Fruit fly (Drosophila melanogaster) whole organism, embryonic: Measurements from ENCODE around the gene Sar1.

Experiments used
- Antp ChIP-seq: fragments of 200-800 bp; sonication (Bioruptor generic); optimal IDR thresholded peaks from 3 replicates; lab custom pipeline; 2016; ENCODE audit warnings: missing biosample characterization, missing genetic modification characterization
- Atf-2 ChIP-seq: fragments of 200-800 bp; sonication (Bioruptor generic); optimal IDR thresholded peaks from 2 replicates; lab custom pipeline; 2016; ENCODE audit warnings: missing biosample characterization, missing genetic modification characterization
- Blimp-1 ChIP-seq: fragments of 200-800 bp; sonication (Bioruptor generic); optimal IDR thresholded peaks from 3 replicates; lab custom pipeline; 2018; ENCODE audit warnings: missing biosample characterization, missing genetic modification characterization, mild to moderate bottlenecking, moderate library complexity, missing genetic modification reagents
- CG15514 ChIP-seq: fragments of 200-800 bp; sonication (Bioruptor generic); optimal IDR thresholded peaks from 3 replicates; lab custom pipeline; 2017; ENCODE audit warnings: missing biosample characterization, missing genetic modification characterization, mild to moderate bottlenecking, moderate library complexity, missing genetic modification reagents
- CG17385 ChIP-seq: fragments of 200-800 bp; sonication (Bioruptor generic); optimal IDR thresholded peaks from 3 replicates; lab custom pipeline; 2018; ENCODE audit warnings: missing biosample characterization, mild to moderate bottlenecking, missing genetic modification characterization
- CG1792 ChIP-seq: fragments of 200-800 bp; sonication (Bioruptor generic); optimal IDR thresholded peaks from 2 replicates; lab custom pipeline; 2016; ENCODE audit warnings: missing biosample characterization, missing genetic modification characterization
- CG18599 ChIP-seq: fragments of 200-800 bp; sonication (Bioruptor generic); optimal IDR thresholded peaks from 3 replicates; lab custom pipeline; 2017; ENCODE audit warnings: missing biosample characterization, missing genetic modification characterization, mild to moderate bottlenecking, moderate library complexity, missing genetic modification reagents
- CG6683 ChIP-seq: fragments of 200-800 bp; sonication (Bioruptor generic); optimal IDR thresholded peaks from 2 replicates; lab custom pipeline; 2017; ENCODE audit warnings: missing biosample characterization, mild to moderate bottlenecking, missing genetic modification characterization, missing genetic modification reagents
- CG7928 ChIP-seq: fragments of 200-800 bp; sonication (Bioruptor generic); optimal IDR thresholded peaks from 2 replicates; lab custom pipeline; 2017; ENCODE audit warnings: missing biosample characterization, mild to moderate bottlenecking, missing genetic modification characterization
- CG8359 ChIP-seq: fragments of 200-800 bp; sonication (Bioruptor generic); optimal IDR thresholded peaks from 2 replicates; lab custom pipeline; 2017; ENCODE audit warnings: missing biosample characterization, mild to moderate bottlenecking, missing genetic modification characterization, borderline replicate concordance
- CG9727 ChIP-seq: fragments of 200-800 bp; sonication (Bioruptor generic); optimal IDR thresholded peaks from 3 replicates; lab custom pipeline; 2017; ENCODE audit warnings: missing biosample characterization, mild to moderate bottlenecking, missing genetic modification characterization
- CG9876 ChIP-seq: fragments of 200-800 bp; sonication (Bioruptor generic); optimal IDR thresholded peaks from 2 replicates; lab custom pipeline; 2016; ENCODE audit warnings: missing biosample characterization, missing genetic modification characterization
- Camta ChIP-seq: fragments of 200-800 bp; sonication (Bioruptor generic); optimal IDR thresholded peaks from 2 replicates; lab custom pipeline; 2016; ENCODE audit warnings: missing biosample characterization, missing genetic modification characterization
- Dfd ChIP-seq, 2 experiments: fragments of >200 bp; optimal IDR thresholded peaks; 2 replicates each; lab custom pipeline; 2017; ENCODE audit warnings: missing biosample characterization in 2 of 2, missing genetic modification characterization in 2 of 2
- Lhr ChIP-seq: fragments of 200-800 bp; sonication (Bioruptor generic); optimal IDR thresholded peaks from 3 replicates; lab custom pipeline; 2017; ENCODE audit warnings: mild to moderate bottlenecking, missing biosample characterization, missing genetic modification reagents, missing genetic modification characterization
- MBD-R2 ChIP-seq: fragments of 200-800 bp; sonication (Bioruptor generic); IDR thresholded peaks from 2 replicates; pipeline ENCODE4 v1.3.6; 2022; ENCODE audit warnings: missing biosample characterization, missing genetic modification characterization
- Meics ChIP-seq: fragments of 200-800 bp; sonication (Bioruptor generic); optimal IDR thresholded peaks from 2 replicates; lab custom pipeline; 2017; ENCODE audit warnings: missing biosample characterization, mild to moderate bottlenecking, missing genetic modification characterization
- PHDP ChIP-seq: fragments of 200-800 bp; sonication (Bioruptor generic); optimal IDR thresholded peaks from 3 replicates; lab custom pipeline; 2018; ENCODE audit warnings: missing biosample characterization, mild to moderate bottlenecking, missing genetic modification characterization, moderate library complexity
- Ptx1 ChIP-seq: fragments of 200-800 bp; sonication (Bioruptor generic); IDR thresholded peaks from 2 replicates; pipeline ENCODE4 v1.3.6; 2022; ENCODE audit warnings: missing biosample characterization, missing genetic modification characterization
- Sin3A ChIP-seq: fragments of >200 bp; optimal IDR thresholded peaks from 2 replicates; lab custom pipeline; 2018
- Xrp1 ChIP-seq: fragments of 200-800 bp; sonication (Bioruptor generic); IDR thresholded peaks from 2 replicates; pipeline ENCODE4 v1.3.6; 2022; ENCODE audit warnings: missing biosample characterization, missing genetic modification characterization
- ci ChIP-seq: fragments of 200-800 bp; sonication (Bioruptor generic); IDR thresholded peaks from 3 replicates; pipeline ENCODE4 v1.3.6; 2022; ENCODE audit warnings: missing biosample characterization, missing genetic modification characterization
- crc ChIP-seq: fragments of 200-800 bp; sonication (Bioruptor generic); optimal IDR thresholded peaks from 2 replicates; lab custom pipeline; 2016; ENCODE audit warnings: missing biosample characterization, missing genetic modification characterization
- dmrt99B ChIP-seq: fragments of 200-800 bp; sonication (Bioruptor generic); optimal IDR thresholded peaks from 2 replicates; lab custom pipeline; 2018; ENCODE audit warnings: missing biosample characterization, mild to moderate bottlenecking, missing genetic modification characterization, moderate library complexity
- dysf ChIP-seq: fragments of 200-800 bp; sonication (Bioruptor generic); IDR thresholded peaks from 3 replicates; pipeline ENCODE4 v1.3.6; 2022; ENCODE audit warnings: missing biosample characterization, missing genetic modification characterization
- ems ChIP-seq: fragments of 200-800 bp; sonication (Bioruptor generic); optimal IDR thresholded peaks from 3 replicates; lab custom pipeline; 2016; ENCODE audit warnings: missing biosample characterization, missing genetic modification characterization
- eyg ChIP-seq: fragments of 200-800 bp; sonication (Bioruptor generic); optimal IDR thresholded peaks from 3 replicates; lab custom pipeline; 2016; ENCODE audit warnings: missing biosample characterization, missing genetic modification characterization
- gcm ChIP-seq: fragments of 200-800 bp; sonication (Bioruptor generic); optimal IDR thresholded peaks from 2 replicates; lab custom pipeline; 2019; ENCODE audit warnings: missing biosample characterization, mild to moderate bottlenecking, missing genetic modification characterization, moderate library complexity
- gro ChIP-seq: fragments of 200-800 bp; sonication (Bioruptor generic); optimal IDR thresholded peaks from 2 replicates; lab custom pipeline; 2016; ENCODE audit warnings: missing biosample characterization, missing genetic modification characterization
- ind ChIP-seq: fragments of 200-800 bp; sonication (Bioruptor generic); optimal IDR thresholded peaks from 3 replicates; lab custom pipeline; 2016; ENCODE audit warnings: missing biosample characterization, missing genetic modification characterization
- maf-S ChIP-seq: fragments of 200-800 bp; sonication (Bioruptor generic); optimal IDR thresholded peaks from 2 replicates; lab custom pipeline; 2016; ENCODE audit warnings: missing biosample characterization, missing genetic modification characterization
- mam ChIP-seq: fragments of 200-800 bp; sonication (Bioruptor generic); optimal IDR thresholded peaks from 3 replicates; lab custom pipeline; 2016; ENCODE audit warnings: missing biosample characterization, missing genetic modification characterization
- nmo ChIP-seq: fragments of 200-800 bp; sonication (Bioruptor generic); optimal IDR thresholded peaks from 2 replicates; lab custom pipeline; 2018; ENCODE audit warnings: missing biosample characterization, mild to moderate bottlenecking, missing genetic modification characterization, moderate library complexity
- pan ChIP-seq, 4 experiments: fragments of >200 bp in 3 of 4; fragments of 200-800 bp in 1 of 4; sonication (Bioruptor generic) in 1 of 4; optimal IDR thresholded peaks in 3 of 4; IDR thresholded peaks in 1 of 4; 2 replicates each; pipeline versions ENCODE4 v1.3.6 to Lab custom; 2017 to 2022; ENCODE audit warnings: missing biosample characterization in 2 of 4, missing genetic modification characterization in 2 of 4, mixed read lengths in 1 of 4
- pros ChIP-seq: fragments of 200-800 bp; sonication (Bioruptor generic); optimal IDR thresholded peaks from 3 replicates; lab custom pipeline; 2019; ENCODE audit warnings: missing biosample characterization, mild to moderate bottlenecking, missing genetic modification characterization, moderate library complexity
- sens-2 ChIP-seq: fragments of 200-800 bp; sonication (Bioruptor generic); IDR thresholded peaks from 2 replicates; pipeline ENCODE4 v1.3.6; 2022; ENCODE audit warnings: missing biosample characterization, missing genetic modification characterization
- tap ChIP-seq: fragments of 200-800 bp; optimal IDR thresholded peaks from 3 replicates; lab custom pipeline; 2019; ENCODE audit warnings: missing biosample characterization, mild to moderate bottlenecking, missing genetic modification characterization, moderate library complexity
- tll ChIP-seq, 2 experiments: fragments of 200-800 bp in 1 of 2; fragments of >200 bp in 1 of 2; sonication (Bioruptor generic) in 1 of 2; optimal IDR thresholded peaks; 2 replicates each; lab custom pipeline; 2017 to 2019; ENCODE audit warnings: missing biosample characterization in 2 of 2, missing genetic modification characterization in 2 of 2, mild to moderate bottlenecking in 1 of 2, moderate library complexity in 1 of 2
- zfh1 ChIP-seq: fragments of 200-800 bp; sonication (Bioruptor generic); IDR thresholded peaks from 3 replicates; pipeline ENCODE4 v1.3.6; 2022; ENCODE audit warnings: missing biosample characterization, missing genetic modification characterization

The Sar1 gene

DNA sequence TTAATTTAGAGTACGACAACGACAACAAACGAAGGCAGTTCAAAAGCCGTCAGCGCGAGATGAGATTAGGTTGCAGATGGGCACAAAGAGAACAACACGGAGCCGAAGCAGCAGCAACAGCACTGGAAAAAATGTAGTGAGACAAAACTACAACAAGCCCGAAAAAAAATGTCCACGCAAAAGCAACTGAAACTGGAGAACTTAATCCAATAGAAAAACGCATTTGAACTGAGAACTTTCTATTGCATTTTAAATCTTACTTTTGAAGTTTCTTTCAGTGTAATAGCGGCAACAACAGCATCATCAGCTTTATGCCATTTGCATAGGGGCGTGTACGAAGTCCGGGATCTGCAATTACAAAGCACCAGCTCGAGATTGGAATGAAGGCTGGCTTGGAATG, 17.0 kb upstream of the Sar1 start (continued):
- TF ChIP-seq maf-S (GFP tag; lab: Kevin White, UChicago) (peak; percentile 1), ind (peak; percentile 8), mam (GFP tag; lab: Kevin White, UChicago) (peak; percentile 6), crc (GFP tag; lab: Kevin White, UChicago) (peak; percentile 9), zfh1 (GFP tag; lab: Robert Waterston, UW) (0 out of 3 replicates have a peak, but pooled peaks have one; percentile 32), Sin3A (lab: Kevin White, UChicago) (no peak), Antp (GFP tag; lab: Kevin White, UChicago) (peak; percentile 20), tap (no peak), dysf (GFP tag; lab: Robert Waterston, UW) (0 out of 3 replicates have a peak, but pooled peaks have one; percentile 48), Camta (GFP tag; lab: Kevin White, UChicago) (no peak), ci (0 out of 3 replicates have a peak, but pooled peaks have one; percentile 30), Meics (GFP tag; lab: Kevin White, UChicago) (no peak), Xrp1 (GFP tag; lab: Robert Waterston, UW) (peak; percentile 59), CG9727 (GFP tag; lab: Kevin White, UChicago) (peak; percentile 17), tll (GFP tag; optimal IDR thresholded peaks at IDR 0.05; lab: Kevin White, UChicago) (no peak), MBD-R2 (GFP tag; lab: Robert Waterston, UW) (no peak), nmo (peak; percentile 11), Ptx1 (GFP tag; lab: Robert Waterston, UW) (0 out of 2 replicates have a peak, but pooled peaks have one; percentile 14), CG18599 (GFP tag; lab: Kevin White, UChicago) (peak; percentile 41), sens-2 (GFP tag; lab: Robert Waterston, UW) (no peak), Lhr (no peak), CG15514 (GFP tag; lab: Kevin White, UChicago) (peak; percentile 1)

DNA sequence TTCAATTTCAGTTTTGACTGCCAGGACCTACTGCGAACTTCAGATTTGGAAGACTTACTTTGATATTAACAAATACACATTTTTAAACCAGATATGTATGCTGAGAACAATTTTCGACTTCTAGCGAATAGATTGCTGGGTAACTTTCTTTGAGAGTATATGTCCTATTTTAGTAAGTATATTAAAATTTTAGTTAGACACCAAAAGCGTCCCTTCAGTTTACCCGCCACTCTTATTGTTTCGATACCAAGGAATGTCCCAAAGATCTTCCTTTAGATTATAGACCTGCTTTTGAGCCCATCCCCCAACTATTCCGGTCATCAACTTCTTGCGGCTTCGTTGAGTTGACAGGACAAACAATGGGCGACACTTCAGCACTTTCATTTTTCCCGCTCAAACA, 16.3 kb upstream of the Sar1 start, which contains the start of gene CG5388:
Gene CG5388 (minus strand): TSS at position 101 of the 400 bp plus-strand sequence.
- no peak for TF ChIP-seq CG8359
- TF ChIP-seq dmrt99B (tag; lab: Kevin White, UChicago), result no peak
- no peak for TF ChIP-seq Blimp-1
- TF ChIP-seq gro, result no peak
- no peak for TF ChIP-seq CG6683 (GFP tag; lab: Kevin White, UChicago)
- no peak for TF ChIP-seq pros (GFP tag; lab: Kevin White, UChicago)
- TF ChIP-seq gcm (GFP tag; lab: Kevin White, UChicago), result no peak
- TF ChIP-seq pan (optimal IDR thresholded peaks at IDR 0.05; lab: Kevin White, UChicago), result no peak
- TF ChIP-seq pan (GFP tag; optimal IDR thresholded peaks at IDR 0.05 in 1 of 2, IDR thresholded peaks at IDR 0.05 in 1 of 2), result no peak
- no peak for TF ChIP-seq ems (GFP tag; lab: Kevin White, UChicago)
- no peak for TF ChIP-seq CG1792
- TF ChIP-seq eyg (GFP tag; lab: Kevin White, UChicago), result no peak
- TF ChIP-seq PHDP (tag; lab: Kevin White, UChicago), result no peak
- TF ChIP-seq CG7928, result no peak

DNA sequence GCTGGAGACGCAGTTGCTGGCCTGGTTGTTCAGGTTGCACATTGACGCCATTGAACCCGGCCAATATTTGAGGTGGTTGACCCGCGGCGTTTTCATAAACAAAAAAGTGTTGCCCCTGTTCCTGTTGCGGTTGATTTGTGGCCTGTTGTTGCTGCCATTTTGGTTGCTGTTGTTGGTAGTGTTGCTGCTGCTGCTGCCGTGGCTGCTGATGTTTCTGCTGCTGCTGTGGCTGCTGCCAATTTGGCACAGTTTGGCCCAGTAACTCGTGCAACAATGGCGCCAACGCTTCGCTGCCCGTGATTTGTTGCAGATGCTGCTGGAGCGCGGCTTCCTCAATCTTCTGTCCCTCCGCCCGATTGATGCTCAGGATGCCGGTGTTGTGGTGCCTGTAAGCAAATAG, 14.8 kb upstream of the Sar1 start:
- TF ChIP-seq CG17385, result no peak
- TF ChIP-seq Dfd (GFP tag; optimal IDR thresholded peaks at IDR 0.05; lab: Kevin White, UChicago), result peak in 1 of 2 experiments; percentile 52
- no peak for TF ChIP-seq CG9876 (GFP tag; lab: Kevin White, UChicago)
- no peak for TF ChIP-seq Atf-2 (GFP tag; lab: Kevin White, UChicago)
